Fruit fly (Drosophila melanogaster) whole organism, embryonic: ENCODE data around the gene CG14431.

Experiments used
- Atf3 ChIP-seq: fragments of 200-800 bp; sonication (Bioruptor generic); optimal IDR thresholded peaks from 3 replicates; lab custom pipeline; 2016; ENCODE audit warnings: missing biosample characterization, missing genetic modification characterization
- C15 ChIP-seq: fragments of 200-800 bp; sonication (Bioruptor generic); IDR thresholded peaks from 3 replicates; pipeline ENCODE4 v1.3.6; 2022; ENCODE audit warnings: missing biosample characterization, missing genetic modification characterization
- CG12769 ChIP-seq: fragments of 200-800 bp; sonication (Bioruptor generic); optimal IDR thresholded peaks from 2 replicates; lab custom pipeline; 2019; ENCODE audit warnings: missing biosample characterization, mild to moderate bottlenecking, missing genetic modification characterization, moderate library complexity
- CG13123 ChIP-seq: fragments of 200-800 bp; sonication (Bioruptor generic); optimal IDR thresholded peaks from 2 replicates; lab custom pipeline; 2016; ENCODE audit warnings: missing biosample characterization, missing genetic modification characterization
- CG13296 ChIP-seq: fragments of 200-800 bp; sonication (Bioruptor generic); optimal IDR thresholded peaks from 3 replicates; lab custom pipeline; 2018; ENCODE audit warnings: missing biosample characterization, mild to moderate bottlenecking, missing genetic modification characterization
- CG17328 ChIP-seq: fragments of 200-800 bp; sonication (Bioruptor generic); IDR thresholded peaks from 2 replicates; pipeline ENCODE4 v1.3.6; 2022; ENCODE audit warnings: missing biosample characterization, missing genetic modification characterization
- CG1792 ChIP-seq: fragments of 200-800 bp; sonication (Bioruptor generic); optimal IDR thresholded peaks from 2 replicates; lab custom pipeline; 2016; ENCODE audit warnings: missing biosample characterization, missing genetic modification characterization
- CG30403 ChIP-seq: fragments of 200-800 bp; sonication (Bioruptor generic); optimal IDR thresholded peaks from 3 replicates; lab custom pipeline; 2016; ENCODE audit warnings: missing biosample characterization, missing genetic modification characterization
- CG31224 ChIP-seq: fragments of 200-800 bp; sonication (Bioruptor generic); IDR thresholded peaks from 2 replicates; pipeline ENCODE4 v1.3.6; 2022; ENCODE audit warnings: missing biosample characterization, missing genetic modification characterization
- CG33213 ChIP-seq: fragments of 200-800 bp; sonication (Bioruptor generic); optimal IDR thresholded peaks from 3 replicates; lab custom pipeline; 2016; ENCODE audit warnings: missing biosample characterization, missing genetic modification characterization
- CG3726 ChIP-seq: fragments of 200-800 bp; sonication (Bioruptor generic); IDR thresholded peaks from 3 replicates; pipeline ENCODE4, ENCODE4 v1.3.6; 2022; ENCODE audit warnings: missing biosample characterization, missing genetic modification characterization
- CG4707 ChIP-seq: fragments of 200-800 bp; sonication (Bioruptor generic); optimal IDR thresholded peaks from 2 replicates; lab custom pipeline; 2018; ENCODE audit warnings: missing biosample characterization, mild to moderate bottlenecking, missing genetic modification characterization, moderate library complexity
- CG7839 ChIP-seq: fragments of 200-800 bp; sonication (Bioruptor generic); optimal IDR thresholded peaks from 3 replicates; lab custom pipeline; 2018; ENCODE audit warnings: missing biosample characterization, mild to moderate bottlenecking, missing genetic modification characterization, moderate library complexity
- CG9797 ChIP-seq: fragments of 200-800 bp; sonication (Bioruptor generic); optimal IDR thresholded peaks from 3 replicates; lab custom pipeline; 2018; ENCODE audit warnings: missing biosample characterization, mild to moderate bottlenecking, missing genetic modification characterization
- CkIIα-i1 ChIP-seq: fragments of 200-800 bp; sonication (Bioruptor generic); IDR thresholded peaks from 2 replicates; pipeline ENCODE4 v1.3.6; 2022; ENCODE audit warnings: missing biosample characterization, missing genetic modification characterization
- HHEX ChIP-seq: fragments of 200-800 bp; sonication (Bioruptor generic); optimal IDR thresholded peaks from 3 replicates; lab custom pipeline; 2017; ENCODE audit warnings: missing biosample characterization, mild to moderate bottlenecking, missing genetic modification characterization, missing genetic modification reagents
- Lim3 ChIP-seq: fragments of 200-800 bp; sonication (Bioruptor generic); IDR thresholded peaks from 2 replicates; pipeline ENCODE4 v1.3.6; 2022; ENCODE audit warnings: missing biosample characterization, missing genetic modification characterization
- MTF-1 ChIP-seq: fragments of 200-800 bp; sonication (Bioruptor generic); optimal IDR thresholded peaks from 2 replicates; lab custom pipeline; 2018; ENCODE audit warnings: missing biosample characterization, mild to moderate bottlenecking, missing genetic modification characterization, borderline replicate concordance
- Nf-YA ChIP-seq: fragments of 200-800 bp; sonication (Bioruptor generic); IDR thresholded peaks from 2 replicates; pipeline ENCODE4 v1.3.6; 2022; ENCODE audit warnings: missing biosample characterization, missing genetic modification characterization
- Oaz ChIP-seq: fragments of 200-800 bp; sonication (Bioruptor generic); IDR thresholded peaks from 2 replicates; pipeline ENCODE4 v1.3.6; 2022; ENCODE audit warnings: missing biosample characterization, missing genetic modification characterization
- Rfx ChIP-seq: fragments of 200-800 bp; sonication (Bioruptor generic); IDR thresholded peaks from 2 replicates; pipeline ENCODE4 v1.3.6; 2022; ENCODE audit warnings: missing biosample characterization, missing genetic modification characterization
- Vsx1 ChIP-seq: fragments of 200-800 bp; sonication (Bioruptor generic); optimal IDR thresholded peaks from 2 replicates; lab custom pipeline; 2017; ENCODE audit warnings: missing biosample characterization, mild to moderate bottlenecking, missing genetic modification characterization, missing genetic modification reagents
- Xrp1 ChIP-seq: fragments of 200-800 bp; sonication (Bioruptor generic); IDR thresholded peaks from 2 replicates; pipeline ENCODE4 v1.3.6; 2022; ENCODE audit warnings: missing biosample characterization, missing genetic modification characterization
- amos ChIP-seq: fragments of 200-800 bp; sonication (Bioruptor generic); IDR thresholded peaks from 2 replicates; pipeline ENCODE4 v1.3.6; 2022; ENCODE audit warnings: missing biosample characterization, missing genetic modification characterization; ENCODE audit not compliant: partially characterized antibody
- ap ChIP-seq: fragments of 200-800 bp; sonication (Bioruptor generic); IDR thresholded peaks from 2 replicates; pipeline ENCODE4 v1.3.6; 2022; ENCODE audit warnings: missing biosample characterization, missing genetic modification characterization
- ara ChIP-seq: fragments of 200-800 bp; sonication (Bioruptor generic); IDR thresholded peaks from 2 replicates; pipeline ENCODE4 v1.3.6; 2022; ENCODE audit warnings: missing biosample characterization, missing genetic modification characterization
- ato ChIP-seq: fragments of 200-800 bp; sonication (Bioruptor generic); IDR thresholded peaks from 2 replicates; pipeline ENCODE4 v1.3.6; 2022; ENCODE audit warnings: missing biosample characterization, missing genetic modification characterization; ENCODE audit not compliant: partially characterized antibody
- br ChIP-seq: fragments of >200 bp; optimal IDR thresholded peaks from 2 replicates; lab custom pipeline; 2017
- cg ChIP-seq: fragments of 200-800 bp; sonication (Bioruptor generic); optimal IDR thresholded peaks from 3 replicates; lab custom pipeline; 2019; ENCODE audit warnings: missing biosample characterization, mild to moderate bottlenecking, missing genetic modification characterization, moderate library complexity
- corto ChIP-seq: fragments of 200-800 bp; sonication (Bioruptor generic); optimal IDR thresholded peaks from 2 replicates; lab custom pipeline; 2016; ENCODE audit warnings: missing biosample characterization, mild to moderate bottlenecking, missing genetic modification characterization, moderate library complexity
- dan ChIP-seq: fragments of 200-800 bp; sonication (Bioruptor generic); IDR thresholded peaks from 2 replicates; pipeline ENCODE4 v1.3.6; 2022; ENCODE audit warnings: missing biosample characterization, missing genetic modification characterization
- dimm ChIP-seq: fragments of 200-800 bp; sonication (Bioruptor generic); IDR thresholded peaks from 2 replicates; pipeline ENCODE4 v1.3.6; 2022; ENCODE audit warnings: missing biosample characterization, missing genetic modification characterization
- dysf ChIP-seq: fragments of 200-800 bp; sonication (Bioruptor generic); IDR thresholded peaks from 3 replicates; pipeline ENCODE4 v1.3.6; 2022; ENCODE audit warnings: missing biosample characterization, missing genetic modification characterization
- gcm2 ChIP-seq: fragments of 200-800 bp; sonication (Bioruptor generic); optimal IDR thresholded peaks from 2 replicates; lab custom pipeline; 2016; ENCODE audit warnings: missing biosample characterization, missing genetic modification characterization
- hbn ChIP-seq: fragments of 200-800 bp; sonication (Bioruptor generic); IDR thresholded peaks from 2 replicates; pipeline ENCODE4 v1.3.6; 2022; ENCODE audit warnings: missing biosample characterization, missing genetic modification characterization; ENCODE audit not compliant: partially characterized antibody
- hkb ChIP-seq, 2 experiments: fragments of 200-800 bp in 1 of 2; fragments of >200 bp in 1 of 2; sonication (Bioruptor generic) in 1 of 2; IDR thresholded peaks in 1 of 2; optimal IDR thresholded peaks in 1 of 2; 2 replicates each; pipeline versions ENCODE4 v1.3.6 to Lab custom; 2017 to 2022; ENCODE audit warnings: missing biosample characterization in 1 of 2, missing genetic modification characterization in 1 of 2
- inv ChIP-seq: fragments of 200-800 bp; sonication (Bioruptor generic); IDR thresholded peaks from 2 replicates; pipeline ENCODE4 v1.3.6; 2022; ENCODE audit warnings: missing biosample characterization, missing genetic modification characterization; ENCODE audit not compliant: partially characterized antibody
- kni ChIP-seq: fragments of 200-800 bp; sonication (Bioruptor generic); optimal IDR thresholded peaks from 3 replicates; lab custom pipeline; 2017; ENCODE audit warnings: mild to moderate bottlenecking, missing biosample characterization, missing genetic modification reagents, missing genetic modification characterization
- luna ChIP-seq: fragments of 200-800 bp; sonication (Bioruptor generic); optimal IDR thresholded peaks from 2 replicates; lab custom pipeline; 2016; ENCODE audit warnings: missing biosample characterization, missing genetic modification characterization
- onecut ChIP-seq: fragments of 200-800 bp; sonication (Bioruptor generic); IDR thresholded peaks from 2 replicates; pipeline ENCODE4 v1.3.6; 2022; ENCODE audit warnings: missing biosample characterization, missing genetic modification characterization
- org-1 ChIP-seq: fragments of 200-800 bp; sonication (Bioruptor generic); optimal IDR thresholded peaks from 2 replicates; lab custom pipeline; 2017; ENCODE audit warnings: missing biosample characterization, missing genetic modification characterization
- pros ChIP-seq: fragments of 200-800 bp; sonication (Bioruptor generic); optimal IDR thresholded peaks from 3 replicates; lab custom pipeline; 2019; ENCODE audit warnings: missing biosample characterization, mild to moderate bottlenecking, missing genetic modification characterization, moderate library complexity
- sr ChIP-seq: fragments of 200-800 bp; sonication (Bioruptor generic); IDR thresholded peaks from 3 replicates; pipeline ENCODE4 v1.3.6; 2022; ENCODE audit warnings: missing biosample characterization, missing genetic modification characterization
- toy ChIP-seq: fragments of 200-800 bp; sonication (Bioruptor generic); IDR thresholded peaks from 2 replicates; pipeline ENCODE4 v1.3.6; 2022; ENCODE audit warnings: missing biosample characterization, missing genetic modification characterization
- trh ChIP-seq: fragments of 200-800 bp; sonication (Bioruptor generic); optimal IDR thresholded peaks from 2 replicates; lab custom pipeline; 2016; ENCODE audit warnings: missing biosample characterization, missing genetic modification characterization
- tup ChIP-seq: fragments of 200-800 bp; sonication (Bioruptor generic); optimal IDR thresholded peaks from 2 replicates; lab custom pipeline; 2016; ENCODE audit warnings: missing biosample characterization, mild to moderate bottlenecking, missing genetic modification characterization, moderate library complexity
- wdn ChIP-seq: fragments of 200-800 bp; sonication (Bioruptor generic); IDR thresholded peaks from 2 replicates; pipeline ENCODE4 v1.3.6; 2022; ENCODE audit warnings: missing biosample characterization, missing genetic modification characterization
- wek ChIP-seq: fragments of 200-800 bp; sonication (Bioruptor generic); optimal IDR thresholded peaks from 3 replicates; lab custom pipeline; 2018; ENCODE audit warnings: missing biosample characterization, mild to moderate bottlenecking, missing genetic modification characterization, moderate library complexity
- zen ChIP-seq: fragments of 200-800 bp; sonication (Bioruptor generic); optimal IDR thresholded peaks from 3 replicates; lab custom pipeline; 2018; ENCODE audit warnings: missing biosample characterization, mild to moderate bottlenecking, missing genetic modification characterization, moderate library complexity

The CG14431 gene

DNA sequence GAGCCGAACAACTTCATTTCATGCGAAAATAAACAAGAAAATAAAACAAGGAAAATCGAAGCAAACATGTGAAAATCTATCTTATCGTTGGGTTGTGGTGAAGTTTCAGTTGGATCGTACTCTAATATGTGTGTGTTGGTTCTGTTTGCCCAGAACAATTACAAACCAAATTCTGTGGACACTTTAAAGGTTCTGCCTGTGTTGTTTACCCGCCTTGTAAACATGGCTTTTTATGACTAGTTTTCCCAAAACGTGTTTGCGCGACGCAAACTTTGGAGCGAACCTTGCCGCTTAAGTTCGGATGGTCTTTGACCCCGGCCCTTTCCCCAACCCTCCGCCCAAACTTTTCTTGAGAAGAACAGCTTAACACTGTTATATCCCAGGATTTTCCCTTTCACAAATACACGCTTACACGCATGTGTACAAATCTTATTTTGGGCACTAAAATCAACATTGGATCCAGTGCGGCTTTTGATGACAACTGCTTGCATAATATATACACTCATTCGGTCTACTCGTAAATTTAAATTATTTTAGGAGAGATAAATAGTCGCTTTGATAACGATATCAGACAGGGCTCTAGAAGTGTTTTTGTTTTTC is 96.1 kb downstream of the CG14431 start (continued):
- peak; percentile 64 for TF ChIP-seq CG7839 (tag; lab: Kevin White, UChicago)
- peak; percentile 75 for TF ChIP-seq CG12769 (tag; lab: Kevin White, UChicago)
- peak; percentile 64 for TF ChIP-seq Rfx (GFP tag; lab: Robert Waterston, UW)
- TF ChIP-seq cg (GFP tag; lab: Kevin White, UChicago), result peak; percentile 13
- peak; percentile 87 for TF ChIP-seq Atf3 (GFP tag; lab: Kevin White, UChicago)
- TF ChIP-seq C15 (GFP tag; lab: Robert Waterston, UW), result no peak
- peak; percentile 74 for TF ChIP-seq CG17328
- TF ChIP-seq amos (GFP tag; lab: Robert Waterston, UW), result no peak
- TF ChIP-seq CG9797 (GFP tag; lab: Kevin White, UChicago), result peak; percentile 33
- peak; percentile 25; the same call in 1 of the 2 replicates for TF ChIP-seq Oaz (GFP tag; lab: Robert Waterston, UW)
- peak; percentile 39; the same call in 1 of the 2 replicates for TF ChIP-seq Nf-YA (GFP tag; lab: Robert Waterston, UW)
- TF ChIP-seq inv, result no peak
- TF ChIP-seq trh (GFP tag; lab: Kevin White, UChicago), result peak; percentile 83
- TF ChIP-seq toy, result peak; percentile 49; the same call in 1 of the 2 replicates
- TF ChIP-seq CG1792, result peak; percentile 77
- peak; percentile 20 for TF ChIP-seq pros
- TF ChIP-seq ara, result peak; percentile 92
- TF ChIP-seq gcm2 (GFP tag; lab: Kevin White, UChicago), result peak; percentile 71
- peak; percentile 79 for TF ChIP-seq CG4707 (GFP tag; lab: Kevin White, UChicago)
- TF ChIP-seq corto, result no peak
- TF ChIP-seq MTF-1 (GFP tag; lab: Kevin White, UChicago), result peak; percentile 94
- no peak for TF ChIP-seq dan
- peak; percentile 23 for TF ChIP-seq luna
- TF ChIP-seq CG31224 (GFP tag; lab: Robert Waterston, UW), result peak; percentile 30; the same call in 1 of the 2 replicates
- TF ChIP-seq CG33213 (GFP tag; lab: Kevin White, UChicago), result peak; percentile 90
- TF ChIP-seq ap (GFP tag; lab: Robert Waterston, UW), result no peak
- TF ChIP-seq wdn (GFP tag; lab: Robert Waterston, UW), result peak; percentile 67
- TF ChIP-seq org-1 (GFP tag; lab: Kevin White, UChicago), result peak; percentile 92
- no peak for TF ChIP-seq hbn
- no peak for TF ChIP-seq br (lab: Kevin White, UChicago)
- TF ChIP-seq dysf (GFP tag; lab: Robert Waterston, UW), result peak; percentile 51; the same call in 1 of the 3 replicates
- 0 out of 2 replicates have a peak, but pooled peaks have one; percentile 7 for TF ChIP-seq dimm (GFP tag; lab: Robert Waterston, UW)
- TF ChIP-seq Lim3 (GFP tag; lab: Robert Waterston, UW), result no peak
- peak; percentile 86 for TF ChIP-seq HHEX
- peak; percentile 93 for TF ChIP-seq Vsx1 (GFP tag; lab: Kevin White, UChicago)
- no peak for TF ChIP-seq CkIIα-i1
- peak; percentile 93 for TF ChIP-seq CG13123 (GFP tag; lab: Kevin White, UChicago)
- TF ChIP-seq wek (GFP tag; lab: Kevin White, UChicago), result peak; percentile 91
- no peak for TF ChIP-seq ato (GFP tag; lab: Robert Waterston, UW)
- TF ChIP-seq zen (tag; lab: Kevin White, UChicago), result peak; percentile 74
- TF ChIP-seq CG30403 (GFP tag; lab: Kevin White, UChicago), result peak; percentile 37
- TF ChIP-seq kni (GFP tag; lab: Kevin White, UChicago), result peak; percentile 99
- peak; percentile 54; the same call in 1 of the 3 replicates for TF ChIP-seq sr (GFP tag; lab: Robert Waterston, UW)
- peak; percentile 67 for TF ChIP-seq CG13296
- peak; percentile 92 for TF ChIP-seq tup (GFP tag; lab: Kevin White, UChicago)
- peak; percentile 92 for TF ChIP-seq Xrp1 (GFP tag; lab: Robert Waterston, UW)
- peak; percentile 54; the same call in 1 of the 3 replicates for TF ChIP-seq CG3726 (GFP tag; lab: Robert Waterston, UW)
- peak; percentile 83 for TF ChIP-seq onecut (GFP tag; lab: Robert Waterston, UW)
- no peak for TF ChIP-seq hkb (optimal IDR thresholded peaks at IDR 0.05; lab: Kevin White, UChicago)
- peak; percentile 86 for TF ChIP-seq hkb (GFP tag; IDR thresholded peaks at IDR 0.05; lab: Robert Waterston, UW)
